Fruit fly (Drosophila melanogaster) whole organism, embryonic: ENCODE measurements around the gene CG31231.

Source experiments
- Blimp-1 ChIP-seq: fragments of 200-800 bp; sonication (Bioruptor generic); optimal IDR thresholded peaks from 3 replicates; lab custom pipeline; 2018; ENCODE audit warnings: missing biosample characterization, missing genetic modification characterization, mild to moderate bottlenecking, moderate library complexity, missing genetic modification reagents
- CG10147 ChIP-seq: fragments of 200-800 bp; sonication (Bioruptor generic); optimal IDR thresholded peaks from 2 replicates; lab custom pipeline; 2019; ENCODE audit warnings: missing biosample characterization, mild to moderate bottlenecking, missing genetic modification characterization, moderate library complexity
- CG10654 ChIP-seq: fragments of 200-800 bp; sonication (Bioruptor generic); optimal IDR thresholded peaks from 2 replicates; lab custom pipeline; 2016; ENCODE audit warnings: missing biosample characterization, missing genetic modification characterization
- CG11456 ChIP-seq: fragments of 200-800 bp; sonication (Bioruptor generic); IDR thresholded peaks from 3 replicates; pipeline ENCODE4 v1.3.6; 2022; ENCODE audit warnings: missing biosample characterization, missing genetic modification characterization
- CG12659 ChIP-seq: fragments of 200-800 bp; sonication (Bioruptor generic); optimal IDR thresholded peaks from 3 replicates; lab custom pipeline; 2017; ENCODE audit warnings: mild to moderate bottlenecking, missing biosample characterization, missing genetic modification reagents, missing genetic modification characterization
- CG14014 ChIP-seq: fragments of 200-800 bp; sonication (Bioruptor generic); IDR thresholded peaks from 2 replicates; pipeline ENCODE4 v1.3.6; 2022; ENCODE audit warnings: missing biosample characterization, missing genetic modification characterization
- CG15011 ChIP-seq: fragments of 200-800 bp; sonication (Bioruptor generic); optimal IDR thresholded peaks from 3 replicates; lab custom pipeline; 2018; ENCODE audit warnings: missing biosample characterization, mild to moderate bottlenecking, missing genetic modification characterization
- CG15696 ChIP-seq: fragments of 200-800 bp; sonication (Bioruptor generic); optimal IDR thresholded peaks from 2 replicates; lab custom pipeline; 2019; ENCODE audit warnings: missing biosample characterization, mild to moderate bottlenecking, missing genetic modification characterization, moderate library complexity
- CG18011 ChIP-seq: fragments of 200-800 bp; sonication (Bioruptor generic); optimal IDR thresholded peaks from 2 replicates; lab custom pipeline; 2017; ENCODE audit warnings: missing biosample characterization, missing genetic modification characterization, mild to moderate bottlenecking, moderate library complexity, missing genotype
- CG2875 ChIP-seq: fragments of 200-800 bp; sonication (Bioruptor generic); optimal IDR thresholded peaks from 2 replicates; lab custom pipeline; 2017; ENCODE audit warnings: missing biosample characterization, mild to moderate bottlenecking, missing genetic modification characterization, missing genetic modification reagents
- CG3726 ChIP-seq: fragments of 200-800 bp; sonication (Bioruptor generic); IDR thresholded peaks from 3 replicates; pipeline ENCODE4, ENCODE4 v1.3.6; 2022; ENCODE audit warnings: missing biosample characterization, missing genetic modification characterization
- CG4282 ChIP-seq: fragments of 200-800 bp; sonication (Bioruptor generic); optimal IDR thresholded peaks from 2 replicates; lab custom pipeline; 2016; ENCODE audit warnings: missing biosample characterization, missing genetic modification characterization
- CG4707 ChIP-seq: fragments of 200-800 bp; sonication (Bioruptor generic); optimal IDR thresholded peaks from 2 replicates; lab custom pipeline; 2018; ENCODE audit warnings: missing biosample characterization, mild to moderate bottlenecking, missing genetic modification characterization, moderate library complexity
- CG6272 ChIP-seq: fragments of 200-800 bp; sonication (Bioruptor generic); IDR thresholded peaks from 2 replicates; pipeline ENCODE4 v1.3.6; 2022; ENCODE audit warnings: missing biosample characterization, missing genetic modification characterization
- CG6791 ChIP-seq: fragments of 200-800 bp; sonication (Bioruptor generic); IDR thresholded peaks from 3 replicates; pipeline ENCODE4 v1.3.6; 2022; ENCODE audit warnings: missing biosample characterization, missing genetic modification characterization; ENCODE audit not compliant: partially characterized antibody
- CG7357 ChIP-seq: fragments of 200-800 bp; sonication (Bioruptor generic); IDR thresholded peaks from 3 replicates; pipeline ENCODE4 v1.3.6; 2022; ENCODE audit warnings: missing biosample characterization, missing genetic modification characterization
- CG8944 ChIP-seq: fragments of 200-800 bp; sonication (Bioruptor generic); optimal IDR thresholded peaks from 3 replicates; lab custom pipeline; 2016; ENCODE audit warnings: missing biosample characterization, missing genetic modification characterization
- CG9609 ChIP-seq: fragments of 200-800 bp; sonication (Bioruptor generic); optimal IDR thresholded peaks from 3 replicates; lab custom pipeline; 2016; ENCODE audit warnings: missing biosample characterization, missing genetic modification characterization
- Dll ChIP-seq: fragments of 200-800 bp; sonication (Bioruptor generic); IDR thresholded peaks from 4 replicates; pipeline ENCODE4 v1.3.6; 2022; ENCODE audit warnings: missing biosample characterization, missing genetic modification characterization; ENCODE audit not compliant: partially characterized antibody
- Dref ChIP-seq: fragments of 200-800 bp; sonication (Bioruptor generic); IDR thresholded peaks from 2 replicates; pipeline ENCODE4 v1.3.6; 2022; ENCODE audit warnings: missing biosample characterization, missing genetic modification characterization
- Fer1 ChIP-seq: fragments of 200-800 bp; sonication (Bioruptor generic); optimal IDR thresholded peaks from 2 replicates; lab custom pipeline; 2017; ENCODE audit warnings: missing biosample characterization, mild to moderate bottlenecking, missing genetic modification characterization
- Fer3 ChIP-seq: fragments of 200-800 bp; sonication (Bioruptor generic); optimal IDR thresholded peaks from 2 replicates; lab custom pipeline; 2018; ENCODE audit warnings: missing biosample characterization, mild to moderate bottlenecking, missing genetic modification characterization, moderate library complexity
- Hand ChIP-seq: fragments of 200-800 bp; sonication (Bioruptor generic); optimal IDR thresholded peaks from 2 replicates; lab custom pipeline; 2017; ENCODE audit warnings: mild to moderate bottlenecking, missing biosample characterization, missing genetic modification reagents, missing genetic modification characterization
- Hey ChIP-seq: fragments of 200-800 bp; sonication (Bioruptor generic); optimal IDR thresholded peaks from 3 replicates; lab custom pipeline; 2018; ENCODE audit warnings: missing biosample characterization, mild to moderate bottlenecking, missing genetic modification characterization
- Jarid2 ChIP-seq: fragments of 200-800 bp; sonication (Bioruptor generic); optimal IDR thresholded peaks from 3 replicates; lab custom pipeline; 2017; ENCODE audit warnings: mild to moderate bottlenecking, missing biosample characterization, missing genetic modification reagents, missing genetic modification characterization
- NFAT ChIP-seq: fragments of 200-800 bp; sonication (Bioruptor generic); IDR thresholded peaks from 2 replicates; pipeline ENCODE4 v1.3.6; 2022; ENCODE audit warnings: missing biosample characterization, missing genetic modification characterization
- Poxn ChIP-seq: fragments of 200-800 bp; sonication (Bioruptor generic); IDR thresholded peaks from 2 replicates; pipeline ENCODE4 v1.3.6; 2022; ENCODE audit warnings: missing biosample characterization, missing genetic modification characterization
- Scr ChIP-seq: fragments of 200-800 bp; sonication (Bioruptor generic); IDR thresholded peaks from 2 replicates; pipeline ENCODE4 v1.3.6; 2022; ENCODE audit warnings: missing biosample characterization, missing genetic modification characterization; ENCODE audit not compliant: partially characterized antibody
- Sin3A ChIP-seq: fragments of >200 bp; optimal IDR thresholded peaks from 2 replicates; lab custom pipeline; 2018
- Sry-β ChIP-seq: fragments of 200-800 bp; sonication (Bioruptor generic); optimal IDR thresholded peaks from 2 replicates; lab custom pipeline; 2018; ENCODE audit warnings: missing biosample characterization, mild to moderate bottlenecking, missing genetic modification characterization, moderate library complexity
- Ssrp ChIP-seq: fragments of 200-800 bp; sonication (Bioruptor generic); optimal IDR thresholded peaks from 2 replicates; lab custom pipeline; 2018; ENCODE audit warnings: missing biosample characterization, mild to moderate bottlenecking, missing genetic modification characterization, moderate library complexity
- Trl ChIP-seq, 3 experiments: fragments of >200 bp in 2 of 3; fragments of 200-800 bp in 1 of 3; sonication (Bioruptor generic) in 1 of 3; optimal IDR thresholded peaks; 2 replicates in 1 of 3; 3 replicates in 2 of 3; lab custom pipeline; 2016 to 2017; ENCODE audit warnings: missing biosample characterization in 1 of 3, missing genetic modification characterization in 1 of 3
- Xbp1 ChIP-seq: fragments of 200-800 bp; sonication (Bioruptor generic); optimal IDR thresholded peaks from 3 replicates; lab custom pipeline; 2016; ENCODE audit warnings: missing biosample characterization, mild to moderate bottlenecking, missing genetic modification characterization
- YL-1 ChIP-seq: fragments of 200-800 bp; sonication (Bioruptor generic); optimal IDR thresholded peaks from 3 replicates; lab custom pipeline; 2017; ENCODE audit warnings: missing biosample characterization, mild to moderate bottlenecking, missing genetic modification characterization
- aop ChIP-seq: fragments of 200-800 bp; sonication (Bioruptor generic); IDR thresholded peaks from 2 replicates; pipeline ENCODE4 v1.3.6; 2022; ENCODE audit warnings: missing biosample characterization, missing genetic modification characterization
- caup ChIP-seq: fragments of 200-800 bp; sonication (Bioruptor generic); optimal IDR thresholded peaks from 3 replicates; lab custom pipeline; 2017; ENCODE audit warnings: missing biosample characterization, mild to moderate bottlenecking, missing genetic modification characterization, moderate library complexity; ENCODE audit not compliant: severe bottlenecking
- en ChIP-seq: fragments of 200-800 bp; sonication (Bioruptor generic); optimal IDR thresholded peaks from 2 replicates; lab custom pipeline; 2016; ENCODE audit warnings: missing biosample characterization, missing genetic modification characterization
- esg ChIP-seq: fragments of 200-800 bp; sonication (Bioruptor generic); conservative IDR thresholded peaks from 2 replicates; pipeline ENCODE4 v1.3.6; 2022; ENCODE audit warnings: missing biosample characterization, missing genetic modification characterization
- gcm ChIP-seq: fragments of 200-800 bp; sonication (Bioruptor generic); optimal IDR thresholded peaks from 2 replicates; lab custom pipeline; 2019; ENCODE audit warnings: missing biosample characterization, mild to moderate bottlenecking, missing genetic modification characterization, moderate library complexity
- jing ChIP-seq: fragments of 200-800 bp; sonication (Bioruptor generic); optimal IDR thresholded peaks from 2 replicates; lab custom pipeline; 2018; ENCODE audit warnings: missing biosample characterization, mild to moderate bottlenecking, missing genetic modification characterization
- maf-S ChIP-seq: fragments of 200-800 bp; sonication (Bioruptor generic); optimal IDR thresholded peaks from 2 replicates; lab custom pipeline; 2016; ENCODE audit warnings: missing biosample characterization, missing genetic modification characterization
- scrt ChIP-seq: fragments of 200-800 bp; sonication (Bioruptor generic); optimal IDR thresholded peaks from 2 replicates; lab custom pipeline; 2018; ENCODE audit warnings: missing biosample characterization, mild to moderate bottlenecking, missing genetic modification characterization, moderate library complexity
- sens ChIP-seq: fragments of 200-800 bp; sonication (Bioruptor generic); peaks from one replicate; lab custom pipeline; 2016; ENCODE audit warnings: missing biosample characterization, missing genetic modification characterization
- sisA ChIP-seq: fragments of 200-800 bp; sonication (Bioruptor generic); IDR thresholded peaks from 2 replicates; pipeline ENCODE4 v1.3.6; 2022; ENCODE audit warnings: missing biosample characterization, missing genetic modification characterization
- slbo ChIP-seq: fragments of 200-800 bp; sonication (Bioruptor generic); IDR thresholded peaks from 2 replicates; pipeline ENCODE4 v1.3.6; 2022; ENCODE audit warnings: missing biosample characterization, missing genetic modification characterization
- slp2 ChIP-seq: fragments of 200-800 bp; sonication (Bioruptor generic); optimal IDR thresholded peaks from 2 replicates; lab custom pipeline; 2016; ENCODE audit warnings: missing biosample characterization, missing genetic modification characterization
- so ChIP-seq: fragments of 200-800 bp; sonication (Bioruptor generic); IDR thresholded peaks from 3 replicates; pipeline ENCODE4 v1.3.6; 2022; ENCODE audit warnings: missing biosample characterization, missing genetic modification characterization
- tin ChIP-seq: fragments of 200-800 bp; sonication (Bioruptor generic); optimal IDR thresholded peaks from 3 replicates; lab custom pipeline; 2016; ENCODE audit warnings: missing biosample characterization, missing genetic modification characterization
- twi ChIP-seq: fragments of 200-800 bp; optimal IDR thresholded peaks from 2 replicates; lab custom pipeline; 2019; ENCODE audit warnings: missing biosample characterization, mild to moderate bottlenecking, missing genetic modification characterization, moderate library complexity
- vnd ChIP-seq: fragments of 200-800 bp; sonication (Bioruptor generic); IDR thresholded peaks from 3 replicates; pipeline ENCODE4 v1.3.6; 2022; ENCODE audit warnings: missing biosample characterization, missing genetic modification characterization; ENCODE audit not compliant: partially characterized antibody
- zfh2 ChIP-seq: fragments of 200-800 bp; sonication (Bioruptor generic); optimal IDR thresholded peaks from 2 replicates; lab custom pipeline; 2016; ENCODE audit warnings: missing biosample characterization, missing genetic modification characterization

CG31231 gene

dm6 chr3R:18669812-18670211, 4.7 kb downstream of the CG31231 start (continued):
- peak; percentile 10 for TF ChIP-seq CG12659 (GFP tag; lab: Kevin White, UChicago)
- TF ChIP-seq CG15011 (GFP tag; lab: Kevin White, UChicago), result no peak
- no peak for TF ChIP-seq slp2
- TF ChIP-seq zfh2 (GFP tag; lab: Kevin White, UChicago), result no peak
- TF ChIP-seq CG14014 (GFP tag; lab: Robert Waterston, UW), result peak; percentile 26; the same call in 1 of the 2 replicates
- TF ChIP-seq Poxn (GFP tag; lab: Robert Waterston, UW), result no peak
- no peak for TF ChIP-seq Xbp1 (GFP tag; lab: Kevin White, UChicago)
- peak; percentile 9 for TF ChIP-seq Ssrp (tag; lab: Kevin White, UChicago)
- TF ChIP-seq Hey, result no peak
- TF ChIP-seq maf-S (GFP tag; lab: Kevin White, UChicago), result no peak
- TF ChIP-seq CG4707 (GFP tag; lab: Kevin White, UChicago), result no peak
- no peak for TF ChIP-seq CG2875 (GFP tag; lab: Kevin White, UChicago)
- no peak for TF ChIP-seq vnd
- peak; percentile 48 for TF ChIP-seq slbo (GFP tag; lab: Robert Waterston, UW)
- TF ChIP-seq en, result no peak
- TF ChIP-seq Fer3 (tag; lab: Kevin White, UChicago), result peak; percentile 18
- TF ChIP-seq Blimp-1 (GFP tag; lab: Kevin White, UChicago), result peak; percentile 5
- no peak for TF ChIP-seq CG9609 (GFP tag; lab: Kevin White, UChicago)
- no peak for TF ChIP-seq YL-1 (GFP tag; lab: Kevin White, UChicago)
- no peak for TF ChIP-seq CG10654
- TF ChIP-seq Jarid2 (GFP tag; lab: Kevin White, UChicago), result no peak
- TF ChIP-seq CG18011 (GFP tag; lab: Kevin White, UChicago), result no peak
- no peak for TF ChIP-seq Dref (GFP tag; lab: Robert Waterston, UW)
- no peak for TF ChIP-seq Hand
- TF ChIP-seq CG4282 (GFP tag; lab: Kevin White, UChicago), result no peak
- no peak for TF ChIP-seq scrt (GFP tag; lab: Kevin White, UChicago)
- peak; percentile 73 for TF ChIP-seq sens (GFP tag; lab: Kevin White, UChicago)
- TF ChIP-seq Trl (optimal IDR thresholded peaks at IDR 0.05; lab: Kevin White, UChicago), result no peak
- no peak for TF ChIP-seq Trl (GFP tag; optimal IDR thresholded peaks at IDR 0.05; lab: Kevin White, UChicago)
- TF ChIP-seq so (GFP tag; lab: Robert Waterston, UW), result no peak
- peak; percentile 12 for TF ChIP-seq tin
- no peak for TF ChIP-seq NFAT (GFP tag; lab: Robert Waterston, UW)
- TF ChIP-seq CG7357 (GFP tag; lab: Robert Waterston, UW), result no peak
- peak; percentile 46 for TF ChIP-seq Fer1 (GFP tag; lab: Kevin White, UChicago)
- TF ChIP-seq CG6272 (GFP tag; lab: Robert Waterston, UW), result 0 out of 2 replicates have a peak, but pooled peaks have one; percentile 7
- TF ChIP-seq caup (GFP tag; lab: Kevin White, UChicago), result no peak
- no peak for TF ChIP-seq twi
- TF ChIP-seq jing, result no peak
- no peak for TF ChIP-seq CG8944
- TF ChIP-seq CG3726 (GFP tag; lab: Robert Waterston, UW), result 0 out of 3 replicates have a peak, but pooled peaks have one; percentile 7
- no peak for TF ChIP-seq CG15696 (tag; lab: Kevin White, UChicago)
- TF ChIP-seq Sin3A (lab: Kevin White, UChicago), result no peak
- TF ChIP-seq CG6791, result no peak
- no peak for TF ChIP-seq Sry-β (GFP tag; lab: Kevin White, UChicago)
- peak; percentile 39; the same call in 1 of the 2 replicates for TF ChIP-seq sisA (GFP tag; lab: Robert Waterston, UW)
- TF ChIP-seq aop (GFP tag; lab: Robert Waterston, UW), result no peak
- TF ChIP-seq Dll (GFP tag; lab: Robert Waterston, UW), result no peak
- TF ChIP-seq Scr (GFP tag; lab: Robert Waterston, UW), result no peak
- TF ChIP-seq gcm (GFP tag; lab: Kevin White, UChicago), result no peak
- no peak for TF ChIP-seq esg (GFP tag; lab: Robert Waterston, UW)
- TF ChIP-seq CG11456 (GFP tag; lab: Robert Waterston, UW), result no peak
- TF ChIP-seq CG10147 (GFP tag; lab: Kevin White, UChicago), result no peak
